Worm (Caenorhabditis elegans) whole organism, L4 larva: ENCODE measurements around the gene ZK287.9.
A peak's percentile ranks its signal among the peaks of the same experiment; 100 is the strongest.

Experiments
- F10B5.3 ChIP-seq: sonication (generic microtip); optimal IDR thresholded peaks from 2 replicates; lab custom pipeline; 2016; ENCODE audit warnings: mild to moderate bottlenecking, missing genetic modification characterization, missing compliant biosample characterization
- F26F4.8 ChIP-seq: fragments of 200-800 bp; sonication (Bioruptor generic); conservative IDR thresholded peaks from 2 replicates; pipeline ENCODE4 v1.3.6; 2022; ENCODE audit warnings: missing genetic modification characterization, missing compliant biosample characterization
- F37D6.2 ChIP-seq: sonication (generic microtip); optimal IDR thresholded peaks from 2 replicates; lab custom pipeline; 2016; ENCODE audit warnings: mild to moderate bottlenecking, missing genetic modification characterization, missing compliant biosample characterization
- F44E2.7 ChIP-seq: fragments of 200-800 bp; sonication (Bioruptor generic); IDR thresholded peaks from 2 replicates; pipeline ENCODE4 v2.1.2; 2022; ENCODE audit warnings: missing genetic modification characterization, missing compliant biosample characterization
- Y105C5A.15 ChIP-seq: fragments of 200-800 bp; sonication (Bioruptor generic); IDR thresholded peaks from 2 replicates; pipeline ENCODE4 v1.3.6; 2022; ENCODE audit warnings: missing genetic modification characterization, missing compliant biosample characterization
- Y48G9A.11 ChIP-seq: fragments of 200-800 bp; sonication (Bioruptor generic); IDR thresholded peaks from 2 replicates; pipeline ENCODE4 v1.3.6; 2022; ENCODE audit warnings: missing genetic modification reagents, missing genetic modification characterization, missing compliant biosample characterization
- Y75B8A.6 ChIP-seq: fragments of 200-800 bp; sonication (Bioruptor generic); IDR thresholded peaks from 2 replicates; pipeline ENCODE4 v1.3.6; 2022; ENCODE audit warnings: missing genetic modification reagents, missing genetic modification characterization, missing compliant biosample characterization
- ZK546.5 ChIP-seq, 2 experiments: sonication (generic microtip); optimal IDR thresholded peaks; 2 replicates each; lab custom pipeline; 2017; ENCODE audit warnings: missing biosample characterization in 2 of 2, missing genetic modification characterization in 2 of 2
- ctbp-1 ChIP-seq: fragments of 200-800 bp; sonication (Bioruptor generic); IDR thresholded peaks from 2 replicates; pipeline ENCODE4 v1.3.6; 2022; ENCODE audit warnings: missing genetic modification reagents, missing genetic modification characterization, missing compliant biosample characterization
- daf-12 ChIP-seq: fragments of 150-350 bp; optimal IDR thresholded peaks from 2 replicates; lab custom pipeline; 2014; ENCODE audit warnings: missing biosample characterization, missing genetic modification reagents, missing genetic modification characterization
- dmd-6 ChIP-seq: fragments of 200-800 bp; sonication (Bioruptor generic); IDR thresholded peaks from 2 replicates; pipeline ENCODE4 v1.3.6; 2022; ENCODE audit warnings: missing genetic modification reagents, missing genetic modification characterization, missing compliant biosample characterization
- dmd-9 ChIP-seq: fragments of 200-800 bp; sonication (Bioruptor generic); IDR thresholded peaks from 2 replicates; pipeline ENCODE4 v1.3.6; 2022; ENCODE audit warnings: missing genetic modification reagents, missing genetic modification characterization, missing compliant biosample characterization
- dpl-1 ChIP-seq: fragments of 150-350 bp; optimal IDR thresholded peaks from 2 replicates; lab custom pipeline; 2014; ENCODE audit warnings: missing biosample characterization, missing genetic modification reagents, missing genetic modification characterization
- duxl-1 ChIP-seq: sonication (generic microtip); optimal IDR thresholded peaks from 2 replicates; lab custom pipeline; 2016; ENCODE audit warnings: mild to moderate bottlenecking, missing genetic modification characterization, moderate library complexity, missing compliant biosample characterization; ENCODE audit not compliant: poor library complexity
- egl-43 ChIP-seq: fragments of 200-800 bp; sonication (Bioruptor generic); IDR thresholded peaks from 2 replicates; pipeline ENCODE4 v1.3.6; 2022; ENCODE audit warnings: missing genetic modification reagents, missing genetic modification characterization, missing compliant biosample characterization
- fkh-10 ChIP-seq: fragments of 150-350 bp; optimal IDR thresholded peaks from 2 replicates; lab custom pipeline; 2014; ENCODE audit warnings: missing biosample characterization, missing genetic modification reagents, missing genetic modification characterization
- hlh-11 ChIP-seq: fragments of 200-800 bp; sonication (Bioruptor generic); optimal IDR thresholded peaks from 2 replicates; lab custom pipeline; 2018; ENCODE audit warnings: mild to moderate bottlenecking, missing genetic modification characterization, missing compliant biosample characterization
- hlh-30 ChIP-seq: sonication (generic microtip); optimal IDR thresholded peaks from 2 replicates; lab custom pipeline; 2017; ENCODE audit warnings: antibody characterized with exemption, mild to moderate bottlenecking, missing genetic modification characterization, missing compliant biosample characterization; ENCODE audit not compliant: insufficient read depth
- lim-7 ChIP-seq: fragments of 200-800 bp; sonication (Bioruptor generic); IDR thresholded peaks from 2 replicates; pipeline ENCODE4 v1.3.6; 2022; ENCODE audit warnings: missing genetic modification characterization, missing compliant biosample characterization
- lin-13 ChIP-seq: fragments of 150-350 bp; optimal IDR thresholded peaks from 2 replicates; lab custom pipeline; 2014; ENCODE audit warnings: missing biosample characterization, missing genetic modification reagents, missing genetic modification characterization
- lin-29 ChIP-seq: fragments of 200-800 bp; sonication (Bioruptor generic); IDR thresholded peaks from 2 replicates; pipeline ENCODE4 v1.3.6; 2022; ENCODE audit warnings: missing genetic modification reagents, missing genetic modification characterization, missing compliant biosample characterization
- lin-38 ChIP-seq: fragments of 200-800 bp; sonication (Bioruptor generic); IDR thresholded peaks from 2 replicates; pipeline ENCODE4 v1.3.6; 2022; ENCODE audit warnings: missing genetic modification reagents, missing genetic modification characterization, missing compliant biosample characterization
- lsy-2 ChIP-seq, 2 experiments: fragments of 150-350 bp in 1 of 2; sonication (generic microtip) in 1 of 2; optimal IDR thresholded peaks; 2 replicates each; lab custom pipeline; 2014 to 2017; ENCODE audit warnings: missing biosample characterization in 2 of 2, missing genetic modification characterization in 2 of 2
- madf-5 ChIP-seq, 2 experiments: fragments of 200-800 bp; sonication (Bioruptor generic); IDR thresholded peaks; 2 replicates each; pipeline ENCODE4 v1.3.6; 2022; ENCODE audit warnings: missing compliant biosample characterization in 2 of 2, missing genetic modification characterization in 2 of 2
- mdl-1 ChIP-seq, 2 experiments: fragments of 150-350 bp in 1 of 2; sonication (generic microtip) in 1 of 2; optimal IDR thresholded peaks; 2 replicates each; lab custom pipeline; 2014 to 2017; ENCODE audit warnings: missing biosample characterization in 2 of 2, missing genetic modification characterization in 2 of 2
- nhr-6 ChIP-seq: fragments of 150-350 bp; optimal IDR thresholded peaks from 2 replicates; lab custom pipeline; 2014; ENCODE audit warnings: missing biosample characterization, missing genetic modification characterization
- pha-4 ChIP-seq, 2 experiments: fragments of 150-350 bp in 1 of 2; fragments of 200-800 bp in 1 of 2; sonication (Bioruptor generic) in 1 of 2; IDR thresholded peaks in 1 of 2; optimal IDR thresholded peaks in 1 of 2; 2 replicates each; pipeline versions ENCODE4 v1.3.6 to Lab custom; 2014 to 2022; ENCODE audit warnings: missing genetic modification characterization in 2 of 2, missing genetic modification reagents in 2 of 2, missing biosample characterization in 1 of 2, missing compliant biosample characterization in 1 of 2
- set-16 ChIP-seq: fragments of 200-800 bp; sonication (Bioruptor generic); IDR thresholded peaks from 2 replicates; pipeline ENCODE4 v1.3.6; 2022; ENCODE audit warnings: missing genetic modification reagents, missing genetic modification characterization, missing compliant biosample characterization
- skn-1 ChIP-seq: fragments of 150-350 bp; optimal IDR thresholded peaks from 2 replicates; lab custom pipeline; 2014; ENCODE audit warnings: missing biosample characterization, missing genetic modification characterization
- spr-1 ChIP-seq: sonication (generic microtip); optimal IDR thresholded peaks from 2 replicates; lab custom pipeline; 2016; ENCODE audit warnings: mild to moderate bottlenecking, missing genetic modification characterization, missing compliant biosample characterization
- spr-3 ChIP-seq: fragments of 200-800 bp; sonication (Bioruptor generic); optimal IDR thresholded peaks from 2 replicates; lab custom pipeline; 2018; ENCODE audit warnings: mild to moderate bottlenecking, missing genetic modification characterization, missing compliant biosample characterization
- unc-130 ChIP-seq: sonication (generic microtip); optimal IDR thresholded peaks from 2 replicates; lab custom pipeline; 2016; ENCODE audit warnings: missing genetic modification reagents, missing genetic modification characterization, missing compliant biosample characterization
- unc-62 ChIP-seq, 3 experiments: fragments of 150-350 bp in 1 of 3; sonication (generic microtip); optimal IDR thresholded peaks in 2 of 3; peaks in 1 of 3; 1 replicate in 1 of 3; 2 replicates in 2 of 3; lab custom pipeline; 2014 to 2017; ENCODE audit warnings: missing biosample characterization in 3 of 3, missing genetic modification characterization in 3 of 3, missing genetic modification reagents in 3 of 3, missing genotype in 1 of 3

Gene ZK287.9

ce11 chrV:9630542-9630941, 48.6 kb upstream of the ZK287.9 start:
- 0 out of 2 replicates have a peak, but pooled peaks have one; percentile 46 for TF ChIP-seq Y48G9A.11 (GFP tag; lab: Robert Waterston, UW)
- 0 out of 2 replicates have a peak, but pooled peaks have one; percentile 47 for TF ChIP-seq F44E2.7 (GFP tag; lab: Robert Waterston, UW)
- TF ChIP-seq duxl-1 (tag; lab: Kevin White, UChicago): no peak
- TF ChIP-seq dmd-6 (GFP tag; lab: Robert Waterston, UW): no peak
- 0 out of 2 replicates have a peak, but pooled peaks have one; percentile 28 for TF ChIP-seq lim-7 (GFP tag; lab: Robert Waterston, UW)
- 0 out of 2 replicates have a peak, but pooled peaks have one; percentile 23 for TF ChIP-seq lin-38 (GFP tag; lab: Robert Waterston, UW)
- no peak for TF ChIP-seq unc-62 (GFP tag; optimal IDR thresholded peaks at IDR 0.05 in 1 of 2; lab: Kevin White, UChicago)
- no peak for TF ChIP-seq unc-62 (tag; optimal IDR thresholded peaks at IDR 0.05; lab: Kevin White, UChicago)
- no peak for TF ChIP-seq dpl-1 (GFP tag; lab: Kevin White, UChicago)
- TF ChIP-seq lin-13 (GFP tag; lab: Kevin White, UChicago): no peak
- TF ChIP-seq hlh-11 (tag; lab: Kevin White, UChicago): no peak
- TF ChIP-seq unc-130 (GFP tag; lab: Kevin White, UChicago): no peak
- 0 out of 2 replicates have a peak, but pooled peaks have one; percentile 14 for TF ChIP-seq ctbp-1 (GFP tag; lab: Robert Waterston, UW)
- TF ChIP-seq egl-43 (GFP tag; lab: Robert Waterston, UW): 0 out of 2 replicates have a peak, but pooled peaks have one; percentile 46
- no peak for TF ChIP-seq fkh-10 (GFP tag; lab: Kevin White, UChicago)
- peak in 1 of 2 experiments; percentile 29; a peak in 1 of 4 replicates for TF ChIP-seq madf-5 (GFP tag; IDR thresholded peaks at IDR 0.05; lab: Robert Waterston, UW)
- peak; percentile 98 for TF ChIP-seq set-16 (GFP tag; lab: Robert Waterston, UW)
- TF ChIP-seq spr-1 (tag; lab: Kevin White, UChicago): no peak
- TF ChIP-seq ZK546.5 (tag; optimal IDR thresholded peaks at IDR 0.05; lab: Kevin White, UChicago): no peak
- TF ChIP-seq Y75B8A.6: no peak
- TF ChIP-seq F37D6.2 (tag; lab: Kevin White, UChicago): no peak
- TF ChIP-seq spr-3 (GFP tag; lab: Kevin White, UChicago): no peak
- TF ChIP-seq, all 104 proteins: peak for 8

ce11 chrV:9630944-9631343, 48.2 kb upstream of the ZK287.9 start, which contains the start of gene T06E4.5:
Gene T06E4.5 (plus strand): TSS chrV:9631244.
- no peak for TF ChIP-seq spr-1 (tag; lab: Kevin White, UChicago)
- TF ChIP-seq, all 104 proteins: peak for 0

DNA sequence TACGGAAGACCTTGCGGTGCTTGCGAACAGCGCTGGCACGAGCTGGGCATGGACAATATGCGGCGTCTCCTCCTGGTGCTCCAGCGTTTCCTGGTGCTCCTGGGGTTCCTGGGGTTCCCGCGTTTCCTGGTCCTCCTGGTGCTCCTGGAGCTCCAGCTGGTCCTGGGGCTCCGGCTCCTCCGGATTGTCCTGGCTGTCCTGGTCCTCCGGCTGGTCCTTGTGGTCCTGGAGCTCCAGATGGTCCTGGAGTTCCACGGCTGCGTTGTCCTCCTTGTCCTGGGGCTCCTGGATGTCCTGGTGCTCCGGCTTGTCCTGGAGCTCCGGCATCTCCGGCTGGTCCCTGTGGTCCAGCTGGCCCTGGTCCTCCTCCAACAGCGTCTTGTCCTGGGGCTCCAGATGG, 46.8 kb upstream of the ZK287.9 start:
- TF ChIP-seq Y105C5A.15 (GFP tag; lab: Robert Waterston, UW) (no peak), mdl-1 (tag; optimal IDR thresholded peaks at IDR 0.05; lab: Kevin White, UChicago) (no peak), skn-1 (tag; lab: Kevin White, UChicago) (no peak), F26F4.8 (GFP tag; lab: Robert Waterston, UW) (0 out of 2 replicates have a peak, but pooled peaks have one; percentile 4), set-16 (GFP tag; lab: Robert Waterston, UW) (peak; percentile 99), lin-29 (GFP tag; lab: Robert Waterston, UW) (no peak), dmd-6 (GFP tag; lab: Robert Waterston, UW) (no peak), lsy-2 (tag; optimal IDR thresholded peaks at IDR 0.05; lab: Kevin White, UChicago) (no peak), madf-5 (GFP tag; IDR thresholded peaks at IDR 0.05; lab: Robert Waterston, UW) (peak in 1 of 2 experiments; percentile 52; a peak in 1 of 4 replicates), F44E2.7 (GFP tag; lab: Robert Waterston, UW) (no peak), pha-4 (GFP tag; IDR thresholded peaks at IDR 0.05; lab: Robert Waterston, UW) (peak; percentile 56; the same call in 1 of the 2 replicates), pha-4 (tag; optimal IDR thresholded peaks at IDR 0.05; lab: Kevin White, UChicago) (no peak), hlh-30 (tag; lab: Kevin White, UChicago) (no peak), nhr-6 (no peak), lin-38 (GFP tag; lab: Robert Waterston, UW) (no peak), daf-12 (tag; lab: Kevin White, UChicago) (no peak), dmd-9 (GFP tag; lab: Robert Waterston, UW) (no peak), F10B5.3 (tag; lab: Kevin White, UChicago) (no peak)
